Worm (Caenorhabditis elegans) whole organism, L4 larva: ENCODE results near the gene ric-7.

Source experiments
- R02D3.7 ChIP-seq: fragments of 150-350 bp; sonication (generic microtip); optimal IDR thresholded peaks from 3 replicates; lab custom pipeline; 2014; ENCODE audit warnings: missing biosample characterization, missing genetic modification characterization
- nhr-102 ChIP-seq: sonication (generic microtip); optimal IDR thresholded peaks from 2 replicates; lab custom pipeline; 2016; ENCODE audit warnings: mild to moderate bottlenecking, missing genetic modification characterization, moderate library complexity, missing compliant biosample characterization
- nhr-11 ChIP-seq: fragments of 150-350 bp; optimal IDR thresholded peaks from 2 replicates; lab custom pipeline; 2014; ENCODE audit warnings: missing biosample characterization, missing genetic modification characterization

DNA sequence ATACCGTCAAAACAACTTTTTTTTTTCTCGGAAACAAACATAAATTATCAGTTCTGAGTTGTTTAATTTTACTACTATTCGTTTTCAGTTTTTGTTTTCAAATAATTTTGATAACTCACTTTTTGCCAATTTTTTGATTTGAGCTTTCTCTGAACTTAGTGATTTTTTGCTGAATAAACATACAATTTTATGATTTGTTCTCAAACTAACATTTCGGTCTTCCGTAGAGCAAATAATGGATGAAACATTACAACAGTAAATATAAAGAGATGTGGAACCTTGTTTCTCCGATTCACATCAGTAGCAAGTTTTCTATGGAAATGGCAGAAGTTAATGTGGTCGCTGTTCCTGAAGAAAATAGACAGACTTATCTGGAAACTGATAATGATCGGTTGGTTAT is 56.0 kb downstream of the ric-7 start, which contains the start of gene R10D12.7:
- TF ChIP-seq R02D3.7 (tag; lab: Kevin White, UChicago) = no peak
- TF ChIP-seq nhr-11 (tag; lab: Kevin White, UChicago) = no peak
- no peak for TF ChIP-seq nhr-102 (tag; lab: Kevin White, UChicago)
